In the genomic region with DNA sequence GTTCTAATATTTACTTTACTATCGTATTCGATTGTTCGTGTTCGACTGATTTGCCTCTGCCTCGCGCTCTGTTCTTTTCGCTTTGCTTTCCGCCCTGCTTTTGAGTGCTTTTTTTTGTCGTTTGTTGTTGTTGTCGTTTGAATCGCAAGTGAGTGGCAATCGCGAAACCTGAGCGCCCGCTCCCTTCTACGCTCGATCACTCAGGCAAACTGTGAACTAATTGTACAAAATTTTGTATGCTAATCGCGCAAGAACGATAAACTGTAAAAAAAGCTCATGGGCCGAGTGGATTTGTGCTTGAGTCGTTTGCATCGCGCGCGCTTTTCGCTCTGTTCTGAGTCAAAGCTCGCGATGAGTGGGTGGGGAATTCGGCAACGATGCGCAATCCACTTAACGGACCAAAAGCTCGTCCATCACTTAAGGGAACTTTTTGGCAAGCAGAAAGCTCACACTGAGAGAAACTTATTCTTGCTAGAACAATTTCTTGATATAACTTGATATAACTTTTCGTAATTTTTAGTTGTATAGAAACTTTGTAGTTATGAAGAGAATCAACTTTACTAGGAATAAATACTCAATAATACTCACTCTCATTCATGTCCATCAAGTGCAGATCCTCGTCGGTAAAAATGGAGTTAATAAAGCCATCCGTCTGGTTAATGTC, we compare ENCODE assay signal across 1 fruit fly cellular context.
A peak's percentile ranks its signal among the peaks of the same experiment; 100 is the strongest.
TF ChIP-seq lines count a peak whose summit lies in the region.

No protein-coding gene starts in this region.

TF ChIP-seq in whole organism, embryonic, 481 proteins besides CTCF, POLR2A, EP300 and RAD21 (continued from another document and continues in another):
- TF ChIP-seq CG13296 (GFP tag; optimal IDR thresholded peaks at IDR 0.05; lab: Kevin White, UChicago): no peak
- TF ChIP-seq PHDP (tag; optimal IDR thresholded peaks at IDR 0.05; lab: Kevin White, UChicago): peak; percentile 33
- TF ChIP-seq her (GFP tag; optimal IDR thresholded peaks at IDR 0.05; lab: Kevin White, UChicago): peak; percentile 67
- no peak for TF ChIP-seq Neu2 (GFP tag; optimal IDR thresholded peaks at IDR 0.05; lab: Kevin White, UChicago; ENCODE audit: borderline replicate concordance)
- no peak for TF ChIP-seq CG6791 (GFP tag; IDR thresholded peaks at IDR 0.05; lab: Robert Waterston, UW; ENCODE audit: partially characterized antibody)
- no peak for TF ChIP-seq dimm (GFP tag; IDR thresholded peaks at IDR 0.05; lab: Robert Waterston, UW)
- TF ChIP-seq Xrp1 (GFP tag; IDR thresholded peaks at IDR 0.05; lab: Robert Waterston, UW): peak; percentile 31; the same call in 1 of the 2 replicates
- TF ChIP-seq Hmr (GFP tag; optimal IDR thresholded peaks at IDR 0.05; lab: Kevin White, UChicago): peak; percentile 28
- TF ChIP-seq gem (tag; optimal IDR thresholded peaks at IDR 0.05; lab: Kevin White, UChicago): peak; percentile 57
- peak; percentile 2 for TF ChIP-seq HHEX (GFP tag; optimal IDR thresholded peaks at IDR 0.05; lab: Kevin White, UChicago)
- TF ChIP-seq Hr78 (GFP tag; optimal IDR thresholded peaks at IDR 0.05; lab: Kevin White, UChicago): no peak
- no peak for TF ChIP-seq Bdp1 (GFP tag; optimal IDR thresholded peaks at IDR 0.05; lab: Kevin White, UChicago)
- TF ChIP-seq Hr3 (GFP tag; optimal IDR thresholded peaks at IDR 0.05; lab: Kevin White, UChicago): no peak
- no peak for TF ChIP-seq CG7987 (GFP tag; optimal IDR thresholded peaks at IDR 0.05; lab: Kevin White, UChicago)
- no peak for TF ChIP-seq CG11696 (GFP tag; IDR thresholded peaks at IDR 0.05; lab: Robert Waterston, UW)
- TF ChIP-seq nom (GFP tag; optimal IDR thresholded peaks at IDR 0.05; lab: Kevin White, UChicago): no peak
- TF ChIP-seq Ada2b (GFP tag; IDR thresholded peaks at IDR 0.05; lab: Robert Waterston, UW): peak; percentile 51; the same call in 1 of the 2 replicates
- no peak for TF ChIP-seq CG1792 (GFP tag; optimal IDR thresholded peaks at IDR 0.05; lab: Kevin White, UChicago)
- TF ChIP-seq Usf (GFP tag; optimal IDR thresholded peaks at IDR 0.05; lab: Kevin White, UChicago): no peak
- TF ChIP-seq Atf3 (GFP tag; optimal IDR thresholded peaks at IDR 0.05; lab: Kevin White, UChicago): no peak
- no peak for TF ChIP-seq CG42726 (GFP tag; IDR thresholded peaks at IDR 0.05; lab: Robert Waterston, UW; ENCODE audit: partially characterized antibody)
- TF ChIP-seq CG10209 (GFP tag; optimal IDR thresholded peaks at IDR 0.05; lab: Kevin White, UChicago): peak; percentile 10
- TF ChIP-seq H2.0 (GFP tag; IDR thresholded peaks at IDR 0.05; lab: Robert Waterston, UW): peak; percentile 7; the same call in 1 of the 2 replicates
- no peak for TF ChIP-seq lov (optimal IDR thresholded peaks at IDR 0.05; lab: Kevin White, UChicago)
- no peak for TF ChIP-seq lov (GFP tag; IDR thresholded peaks at IDR 0.05; lab: Robert Waterston, UW)
- no peak for TF ChIP-seq pzg (GFP tag; optimal IDR thresholded peaks at IDR 0.05; lab: Kevin White, UChicago)
- TF ChIP-seq h (optimal IDR thresholded peaks at IDR 0.05; lab: Kevin White, UChicago): no peak
- peak; percentile 3 for TF ChIP-seq Fer1 (GFP tag; optimal IDR thresholded peaks at IDR 0.05; lab: Kevin White, UChicago)
- TF ChIP-seq CG15011 (GFP tag; optimal IDR thresholded peaks at IDR 0.05; lab: Kevin White, UChicago): no peak
- TF ChIP-seq ci (GFP tag; IDR thresholded peaks at IDR 0.05; lab: Robert Waterston, UW): 0 out of 3 replicates have a peak, but pooled peaks have one; percentile 46
- no peak for TF ChIP-seq zen (tag; optimal IDR thresholded peaks at IDR 0.05; lab: Kevin White, UChicago)
- TF ChIP-seq CG12236 (GFP tag; optimal IDR thresholded peaks at IDR 0.05; lab: Kevin White, UChicago): no peak
- no peak for TF ChIP-seq CG9727 (GFP tag; optimal IDR thresholded peaks at IDR 0.05; lab: Kevin White, UChicago)
- TF ChIP-seq otp (GFP tag; IDR thresholded peaks at IDR 0.05; lab: Robert Waterston, UW): no peak
- 0 out of 2 replicates have a peak, but pooled peaks have one; percentile 21 for TF ChIP-seq bowl (GFP tag; IDR thresholded peaks at IDR 0.05; lab: Robert Waterston, UW)
- peak; percentile 79; the same call in 2 of the 4 replicates for TF ChIP-seq chinmo (GFP tag; IDR thresholded peaks at IDR 0.05; lab: Robert Waterston, UW; ENCODE audit: partially characterized antibody)
- no peak for TF ChIP-seq Ets97D (GFP tag; optimal IDR thresholded peaks at IDR 0.05; lab: Kevin White, UChicago)
- TF ChIP-seq bsh (GFP tag; optimal IDR thresholded peaks at IDR 0.05; lab: Kevin White, UChicago): peak in 1 of 2 experiments; percentile 23
- no peak; the same call in 2 of the 3 replicates for TF ChIP-seq HLH4C (GFP tag; IDR thresholded peaks at IDR 0.05; lab: Robert Waterston, UW; ENCODE audit: partially characterized antibody)
- TF ChIP-seq pb (GFP tag; optimal IDR thresholded peaks at IDR 0.05; lab: Kevin White, UChicago): no peak
- 0 out of 2 replicates have a peak, but pooled peaks have one; percentile 35 for TF ChIP-seq bbx (GFP tag; IDR thresholded peaks at IDR 0.05; lab: Robert Waterston, UW; ENCODE audit: partially characterized antibody)
- TF ChIP-seq Myb (GFP tag; optimal IDR thresholded peaks at IDR 0.05; lab: Kevin White, UChicago): no peak
- TF ChIP-seq dan (GFP tag; IDR thresholded peaks at IDR 0.05; lab: Robert Waterston, UW): no peak
- TF ChIP-seq Mes4 (GFP tag; optimal IDR thresholded peaks at IDR 0.05; lab: Kevin White, UChicago): no peak
- no peak for TF ChIP-seq tin (GFP tag; optimal IDR thresholded peaks at IDR 0.05; lab: Kevin White, UChicago)
- no peak for TF ChIP-seq CG10321 (GFP tag; IDR thresholded peaks at IDR 0.05; lab: Robert Waterston, UW)
- TF ChIP-seq wor (GFP tag; IDR thresholded peaks at IDR 0.05; lab: Robert Waterston, UW): no peak
- no peak for TF ChIP-seq caup (GFP tag; optimal IDR thresholded peaks at IDR 0.05; lab: Kevin White, UChicago; ENCODE audit: severe bottlenecking)
- 0 out of 2 replicates have a peak, but pooled peaks have one; percentile 12 for TF ChIP-seq Rx (GFP tag; IDR thresholded peaks at IDR 0.05; lab: Robert Waterston, UW)
- no peak for TF ChIP-seq pfk (GFP tag; optimal IDR thresholded peaks at IDR 0.05; lab: Kevin White, UChicago)
- no peak; the same call in 1 of the 2 replicates for TF ChIP-seq Adf1 (GFP tag; IDR thresholded peaks at IDR 0.05; lab: Robert Waterston, UW)
- TF ChIP-seq CG8281 (tag; optimal IDR thresholded peaks at IDR 0.05; lab: Kevin White, UChicago): no peak
- no peak for TF ChIP-seq Dfd (GFP tag; optimal IDR thresholded peaks at IDR 0.05; lab: Kevin White, UChicago)
- peak; percentile 10; the same call in 1 of the 2 replicates for TF ChIP-seq CG31441 (GFP tag; IDR thresholded peaks at IDR 0.05; lab: Robert Waterston, UW)
- TF ChIP-seq CG4707 (GFP tag; optimal IDR thresholded peaks at IDR 0.05; lab: Kevin White, UChicago): no peak
- TF ChIP-seq CG6254 (GFP tag; optimal IDR thresholded peaks at IDR 0.05; lab: Kevin White, UChicago): no peak
- TF ChIP-seq shn (GFP tag; optimal IDR thresholded peaks at IDR 0.05; lab: Kevin White, UChicago): no peak
- no peak for TF ChIP-seq Poxn (GFP tag; IDR thresholded peaks at IDR 0.05; lab: Robert Waterston, UW)
- no peak for TF ChIP-seq CG12219 (GFP tag; optimal IDR thresholded peaks at IDR 0.05; lab: Kevin White, UChicago)
- TF ChIP-seq CG14965 (GFP tag; optimal IDR thresholded peaks at IDR 0.05; lab: Kevin White, UChicago; ENCODE audit: borderline replicate concordance): no peak
- no peak for TF ChIP-seq Ravus (GFP tag; IDR thresholded peaks at IDR 0.05; lab: Robert Waterston, UW)
- 0 out of 2 replicates have a peak, but pooled peaks have one; percentile 37 for TF ChIP-seq rib (GFP tag; IDR thresholded peaks at IDR 0.05; lab: Robert Waterston, UW)
- no peak for TF ChIP-seq gcm (GFP tag; optimal IDR thresholded peaks at IDR 0.05; lab: Kevin White, UChicago)
- no peak for TF ChIP-seq sima (GFP tag; optimal IDR thresholded peaks at IDR 0.05; lab: Kevin White, UChicago)
- TF ChIP-seq Oli (tag; optimal IDR thresholded peaks at IDR 0.05; lab: Kevin White, UChicago): peak; percentile 13
- no peak for TF ChIP-seq CG16815 (GFP tag; optimal IDR thresholded peaks at IDR 0.05; lab: Kevin White, UChicago)
- TF ChIP-seq zfh1 (GFP tag; IDR thresholded peaks at IDR 0.05; lab: Robert Waterston, UW): no peak
- peak; percentile 67 for TF ChIP-seq NFAT (GFP tag; IDR thresholded peaks at IDR 0.05; lab: Robert Waterston, UW)
- no peak for TF ChIP-seq maf-S (GFP tag; optimal IDR thresholded peaks at IDR 0.05; lab: Kevin White, UChicago)
- TF ChIP-seq CG4730 (GFP tag; IDR thresholded peaks at IDR 0.05; lab: Robert Waterston, UW): no peak
- no peak for TF ChIP-seq esg (GFP tag; conservative IDR thresholded peaks at IDR 0.05; lab: Robert Waterston, UW)
- TF ChIP-seq insv (GFP tag; optimal IDR thresholded peaks at IDR 0.05; lab: Kevin White, UChicago): no peak
- TF ChIP-seq CG17361 (GFP tag; IDR thresholded peaks at IDR 0.05; lab: Robert Waterston, UW): no peak
- TF ChIP-seq luna (GFP tag; optimal IDR thresholded peaks at IDR 0.05; lab: Kevin White, UChicago): no peak
- peak; percentile 17 for TF ChIP-seq Xbp1 (GFP tag; optimal IDR thresholded peaks at IDR 0.05; lab: Kevin White, UChicago)
- TF ChIP-seq Deaf1 (tag; optimal IDR thresholded peaks at IDR 0.05; lab: Kevin White, UChicago): peak; percentile 43
- TF ChIP-seq ase (GFP tag; IDR thresholded peaks at IDR 0.05; lab: Robert Waterston, UW): no peak
- TF ChIP-seq Antp (GFP tag; optimal IDR thresholded peaks at IDR 0.05; lab: Kevin White, UChicago): no peak
- TF ChIP-seq Dbx (GFP tag; IDR thresholded peaks at IDR 0.05; lab: Robert Waterston, UW): no peak
- TF ChIP-seq Hsf (GFP tag; optimal IDR thresholded peaks at IDR 0.05; lab: Kevin White, UChicago): peak; percentile 1
- TF ChIP-seq CG7271 (tag; optimal IDR thresholded peaks at IDR 0.05; lab: Kevin White, UChicago): no peak
- TF ChIP-seq CG14860 (GFP tag; IDR thresholded peaks at IDR 0.05; lab: Robert Waterston, UW; ENCODE audit: partially characterized antibody): no peak
- no peak for TF ChIP-seq C15 (GFP tag; IDR thresholded peaks at IDR 0.05; lab: Robert Waterston, UW)
- no peak for TF ChIP-seq fd102C (GFP tag; optimal IDR thresholded peaks at IDR 0.05; lab: Kevin White, UChicago)
- peak; percentile 40; the same call in 1 of the 2 replicates for TF ChIP-seq unc-4 (GFP tag; IDR thresholded peaks at IDR 0.05; lab: Robert Waterston, UW; ENCODE audit: partially characterized antibody)
- TF ChIP-seq Hr51 (GFP tag; optimal IDR thresholded peaks at IDR 0.05; lab: Kevin White, UChicago): no peak
- no peak for TF ChIP-seq CG32767 (GFP tag; IDR thresholded peaks at IDR 0.05; lab: Robert Waterston, UW)
- no peak for TF ChIP-seq CG16813 (GFP tag; IDR thresholded peaks at IDR 0.05; lab: Robert Waterston, UW; ENCODE audit: partially characterized antibody)
- no peak for TF ChIP-seq org-1 (GFP tag; optimal IDR thresholded peaks at IDR 0.05; lab: Kevin White, UChicago)
- TF ChIP-seq CG1024 (GFP tag; IDR thresholded peaks at IDR 0.05; lab: Robert Waterston, UW): no peak
- 0 out of 2 replicates have a peak, but pooled peaks have one; percentile 25 for TF ChIP-seq CG7372 (GFP tag; IDR thresholded peaks at IDR 0.05; lab: Robert Waterston, UW)
- TF ChIP-seq CG10366 (GFP tag; IDR thresholded peaks at IDR 0.05; lab: Robert Waterston, UW): 0 out of 2 replicates have a peak, but pooled peaks have one; percentile 17
- no peak for TF ChIP-seq CG14710 (tag; optimal IDR thresholded peaks at IDR 0.05; lab: Kevin White, UChicago)
- TF ChIP-seq CG4328 (GFP tag; optimal IDR thresholded peaks at IDR 0.05; lab: Kevin White, UChicago): no peak
- no peak for TF ChIP-seq Max (GFP tag; optimal IDR thresholded peaks at IDR 0.05; lab: Kevin White, UChicago)
- no peak for TF ChIP-seq chif (GFP tag; optimal IDR thresholded peaks at IDR 0.05; lab: Kevin White, UChicago)
- no peak for TF ChIP-seq slp2 (GFP tag; optimal IDR thresholded peaks at IDR 0.05; lab: Kevin White, UChicago)
- TF ChIP-seq amos (GFP tag; IDR thresholded peaks at IDR 0.05; lab: Robert Waterston, UW; ENCODE audit: partially characterized antibody): peak; percentile 62; the same call in 1 of the 2 replicates
- no peak for TF ChIP-seq trh (GFP tag; optimal IDR thresholded peaks at IDR 0.05; lab: Kevin White, UChicago)
- no peak for TF ChIP-seq CG1602 (GFP tag; optimal IDR thresholded peaks at IDR 0.05; lab: Kevin White, UChicago)
- no peak for TF ChIP-seq CG6175 (GFP tag; IDR thresholded peaks at IDR 0.05; lab: Robert Waterston, UW)
- TF ChIP-seq Gsc (GFP tag; IDR thresholded peaks at IDR 0.05; lab: Robert Waterston, UW): no peak
- no peak for TF ChIP-seq CG1233 (GFP tag; optimal IDR thresholded peaks at IDR 0.05; lab: Kevin White, UChicago)
- no peak for TF ChIP-seq CG31388 (GFP tag; optimal IDR thresholded peaks at IDR 0.05; lab: Kevin White, UChicago)
- TF ChIP-seq Med (GFP tag; lab: Kevin White, UChicago): peak; percentile 85
- no peak for TF ChIP-seq CG9215 (GFP tag; IDR thresholded peaks at IDR 0.05; lab: Robert Waterston, UW)
- no peak for TF ChIP-seq pnt (GFP tag; optimal IDR thresholded peaks at IDR 0.05; lab: Kevin White, UChicago)
- peak; percentile 47 for TF ChIP-seq wdn (GFP tag; IDR thresholded peaks at IDR 0.05; lab: Robert Waterston, UW)
- TF ChIP-seq CG33213 (GFP tag; optimal IDR thresholded peaks at IDR 0.05; lab: Kevin White, UChicago): no peak
- TF ChIP-seq CG3838 (GFP tag; optimal IDR thresholded peaks at IDR 0.05; lab: Kevin White, UChicago): no peak
- TF ChIP-seq CG8388 (GFP tag; optimal IDR thresholded peaks at IDR 0.05; lab: Kevin White, UChicago): no peak
- TF ChIP-seq al (GFP tag; IDR thresholded peaks at IDR 0.05; lab: Robert Waterston, UW): no peak
- TF ChIP-seq Stat92E (GFP tag; optimal IDR thresholded peaks at IDR 0.05; lab: Kevin White, UChicago): no peak
- no peak for TF ChIP-seq CG6765 (GFP tag; optimal IDR thresholded peaks at IDR 0.05; lab: Kevin White, UChicago)
- no peak for TF ChIP-seq Dll (GFP tag; IDR thresholded peaks at IDR 0.05; lab: Robert Waterston, UW; ENCODE audit: partially characterized antibody)
- no peak for TF ChIP-seq Awh (GFP tag; IDR thresholded peaks at IDR 0.05; lab: Robert Waterston, UW)
- no peak for TF ChIP-seq CG6813 (GFP tag; optimal IDR thresholded peaks at IDR 0.05; lab: Kevin White, UChicago)
- TF ChIP-seq CG11723 (GFP tag; optimal IDR thresholded peaks at IDR 0.05; lab: Kevin White, UChicago): no peak
- TF ChIP-seq CG2116 (GFP tag; optimal IDR thresholded peaks at IDR 0.05; lab: Kevin White, UChicago): no peak
- no peak for TF ChIP-seq gt (GFP tag; IDR thresholded peaks at IDR 0.05; lab: Robert Waterston, UW)
- no peak for TF ChIP-seq D19B (GFP tag; optimal IDR thresholded peaks at IDR 0.05; lab: Kevin White, UChicago)
- TF ChIP-seq prd (optimal IDR thresholded peaks at IDR 0.05; lab: Kevin White, UChicago): no peak
- TF ChIP-seq prd (GFP tag; IDR thresholded peaks at IDR 0.05; lab: Robert Waterston, UW): 0 out of 3 replicates have a peak, but pooled peaks have one; percentile 7
- peak in 1 of 2 experiments; percentile 30 for TF ChIP-seq Pdp1 (GFP tag; optimal IDR thresholded peaks at IDR 0.05; lab: Kevin White, UChicago)
